Worm (Caenorhabditis elegans): ENCODE data around the gene casy-1.

Gene casy-1

DNA sequence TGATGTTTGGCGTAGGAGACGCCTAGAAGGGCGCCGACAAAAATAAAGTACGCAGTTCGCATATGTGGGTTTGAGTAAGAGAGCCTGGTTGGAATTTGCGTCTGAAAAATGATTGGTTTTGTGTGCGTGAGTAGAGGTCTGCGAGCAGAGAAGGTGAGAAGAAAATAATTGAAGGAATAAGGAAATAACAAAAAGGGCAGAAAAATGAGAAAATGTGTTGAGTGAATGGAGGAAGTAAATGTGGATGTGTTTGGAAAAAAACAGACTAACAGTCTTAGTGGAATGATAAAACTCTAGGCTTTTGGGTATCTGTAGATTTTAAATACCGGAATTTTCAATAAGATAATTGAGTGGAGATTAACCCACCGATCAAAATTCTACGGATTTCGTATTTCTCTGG, at the start of gene casy-1:
TSS of gene casy-1 (minus strand) at position 101 of the 400 bp plus-strand sequence.
- TF ChIP-seq unc-62 (GFP tag; optimal IDR thresholded peaks at IDR 0.05): no peak

DNA sequence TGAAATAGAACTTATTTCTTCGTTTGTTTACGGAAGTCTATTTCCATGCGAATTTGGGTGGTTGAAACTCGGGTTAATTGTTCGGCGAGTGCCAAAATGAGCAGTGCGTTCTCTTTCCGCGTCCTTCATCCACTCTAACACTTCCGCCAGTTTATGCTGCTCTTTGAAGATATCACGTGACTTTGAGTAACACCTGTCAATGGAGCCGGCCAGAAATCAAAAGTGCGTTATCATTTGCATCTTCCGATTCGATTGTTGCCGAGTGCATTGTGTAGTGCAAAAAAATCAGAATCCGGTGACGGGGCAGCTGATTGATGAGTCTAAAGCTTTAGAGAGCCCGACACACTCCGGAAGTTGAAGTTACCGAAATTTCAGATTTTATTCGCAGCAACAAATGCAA, 44.5 kb upstream of the casy-1 start:
- no peak for TF ChIP-seq unc-62 (GFP tag; optimal IDR thresholded peaks at IDR 0.05)

DNA sequence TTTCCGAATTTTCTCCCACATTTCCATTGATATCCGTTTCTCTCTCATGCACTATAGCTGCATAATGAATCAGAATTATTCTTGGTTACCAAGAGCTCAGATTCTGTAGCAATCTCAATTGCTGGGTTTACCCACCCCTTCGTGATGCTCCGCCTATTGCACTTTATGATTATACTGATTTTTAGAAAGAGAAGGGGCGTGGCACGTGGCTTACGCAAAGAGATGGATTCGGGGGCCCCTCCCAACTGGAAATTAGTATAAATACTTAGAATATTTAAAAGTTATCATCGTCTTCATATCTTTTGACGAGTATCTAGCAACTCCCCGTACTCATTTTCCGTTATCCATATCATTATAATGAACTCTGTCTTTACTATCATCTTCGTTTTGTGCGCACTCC, 43.7 kb upstream of the casy-1 start, which contains the start of gene ins-6:
TSS of gene ins-6 (plus strand) at position 301 of the 400 bp plus-strand sequence.
- TF ChIP-seq unc-62 (GFP tag; optimal IDR thresholded peaks at IDR 0.05): no peak

DNA sequence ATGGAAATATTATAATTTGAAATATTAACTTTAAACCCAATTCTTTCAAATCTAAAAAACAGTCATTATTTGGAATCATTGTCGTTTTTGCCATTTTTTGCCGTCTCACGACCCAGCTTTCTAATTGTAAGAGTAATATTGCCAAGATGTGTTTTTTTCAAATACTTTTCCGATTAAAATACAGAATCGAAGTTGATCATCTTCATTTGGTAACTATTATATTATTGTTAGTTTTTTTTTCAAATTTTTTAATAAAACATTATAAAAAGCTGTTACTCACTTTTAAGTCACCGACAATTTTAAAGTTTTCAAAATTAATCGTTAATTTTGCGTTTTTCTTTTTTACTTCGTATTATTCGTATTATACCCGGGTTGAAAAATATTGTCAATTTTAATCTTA, 40.8 kb upstream of the casy-1 start, which contains the start of gene ins-5:
TSS of gene ins-5 (plus strand) at position 301 of the 400 bp plus-strand sequence.
- no peak for TF ChIP-seq unc-62 (GFP tag; optimal IDR thresholded peaks at IDR 0.05)

DNA sequence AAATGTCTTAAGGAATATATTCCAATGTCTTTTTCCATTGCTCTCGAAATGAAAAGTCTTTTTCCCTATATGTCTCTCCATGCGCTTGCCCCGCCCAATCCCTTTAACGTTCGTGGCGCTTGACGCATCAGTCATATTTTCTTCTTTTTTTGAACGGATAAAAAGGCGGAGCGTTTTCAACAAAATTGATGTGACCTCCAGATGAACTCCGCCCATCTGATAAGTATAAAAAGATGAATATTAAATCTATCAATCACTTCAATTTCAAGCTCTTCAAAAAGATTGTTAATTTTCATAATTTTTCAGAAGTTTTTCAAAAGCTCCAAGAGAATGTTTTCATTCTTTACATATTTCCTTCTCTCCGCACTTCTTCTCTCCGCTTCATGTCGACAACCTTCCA, 39.6 kb upstream of the casy-1 start, which contains the start of gene ins-4:
TSS of gene ins-4 (plus strand) at position 301 of the 400 bp plus-strand sequence.
- no peak for TF ChIP-seq unc-62 (GFP tag; optimal IDR thresholded peaks at IDR 0.05)

DNA sequence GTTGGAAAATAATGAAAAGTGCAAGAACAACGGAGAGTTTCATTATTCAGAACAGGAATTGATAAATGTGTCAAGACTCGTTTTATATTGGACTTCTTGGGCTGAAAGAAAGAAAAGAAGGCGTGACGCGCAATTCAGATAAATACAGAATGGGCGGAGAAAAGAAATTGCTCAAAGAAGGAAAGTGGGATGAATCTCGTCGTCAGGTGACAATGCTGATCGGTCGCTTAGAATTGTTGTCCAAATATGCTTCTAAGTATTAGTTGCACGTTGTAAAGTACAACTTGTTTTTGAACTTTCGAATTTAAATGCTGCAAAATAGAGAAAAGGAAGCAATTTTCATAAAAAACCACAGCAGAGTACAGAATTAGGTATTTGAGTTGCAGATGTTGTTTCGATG, 34.2 kb upstream of the casy-1 start, which contains the start of gene ins-3:
TSS of gene ins-3 (minus strand) at position 101 of the 400 bp plus-strand sequence.
- TF ChIP-seq unc-62 (GFP tag; optimal IDR thresholded peaks at IDR 0.05): no peak

DNA sequence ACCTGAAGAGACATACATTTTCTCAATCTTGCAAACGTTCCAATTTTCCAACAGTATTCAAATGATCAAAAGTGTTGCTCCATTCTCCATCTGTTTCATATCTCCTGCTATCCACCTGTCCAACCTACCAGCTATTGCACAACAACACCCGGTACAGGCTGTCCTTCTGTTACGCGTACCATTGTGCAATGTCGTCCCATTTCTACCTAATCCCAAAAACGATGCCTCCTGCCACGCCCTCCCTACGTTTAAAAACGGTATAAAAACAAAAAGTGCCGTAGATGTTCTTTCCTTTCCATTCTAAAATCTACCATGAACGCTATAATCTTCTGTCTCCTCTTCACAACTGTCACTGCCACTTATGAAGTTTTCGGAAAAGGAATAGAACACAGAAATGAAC, 31.7 kb upstream of the casy-1 start, which contains the start of gene ins-2:
TSS of gene ins-2 (plus strand) at position 301 of the 400 bp plus-strand sequence.
- TF ChIP-seq unc-62 (GFP tag; optimal IDR thresholded peaks at IDR 0.05): no peak

DNA sequence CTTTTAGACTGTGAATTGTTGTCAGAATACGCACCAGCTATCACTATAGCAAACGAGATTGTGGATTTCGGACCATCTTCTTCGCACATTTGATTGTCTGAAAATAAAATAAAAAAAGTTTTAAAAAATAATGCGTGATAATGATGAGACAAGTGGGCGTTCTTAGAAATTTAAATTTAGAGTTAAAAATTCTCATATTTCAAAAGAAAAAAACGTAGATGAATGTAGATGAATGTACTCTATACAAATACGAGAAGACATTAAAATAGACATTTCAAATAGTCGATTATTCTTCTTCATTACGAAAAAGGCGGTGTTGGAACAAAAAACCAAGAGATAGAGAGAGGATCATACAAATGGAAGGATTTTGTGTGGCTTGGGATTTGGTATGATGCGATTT, 18.4 kb upstream of the casy-1 start, which contains the start of gene B0034.5:
TSS of gene B0034.5 (minus strand) at position 101 of the 400 bp plus-strand sequence.
- TF ChIP-seq unc-62 (GFP tag; optimal IDR thresholded peaks at IDR 0.05): no peak

DNA sequence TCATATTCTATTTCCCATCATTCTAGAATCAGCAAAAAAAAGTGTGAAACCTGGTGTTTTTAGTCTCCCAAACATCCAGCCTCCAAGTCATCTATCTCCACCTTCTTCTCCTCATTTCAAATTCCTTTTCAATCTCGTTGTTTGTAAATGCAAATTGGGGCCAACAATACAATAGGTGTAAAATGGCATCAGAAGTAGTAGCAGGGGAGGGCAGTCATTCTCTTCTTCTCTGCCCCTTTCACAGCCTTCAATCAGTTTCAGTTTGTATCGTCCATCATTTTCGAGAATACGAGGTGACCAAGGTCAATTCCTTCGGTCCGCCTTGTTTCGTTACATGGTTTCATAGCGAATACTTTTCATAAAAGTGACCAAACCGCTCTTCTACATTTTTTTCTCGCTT, 12.8 kb upstream of the casy-1 start, which contains the start of gene B0034.4:
TSS of gene B0034.4 (minus strand) at position 229 of the 400 bp plus-strand sequence.
- TF ChIP-seq unc-62 (GFP tag; optimal IDR thresholded peaks at IDR 0.05): no peak

DNA sequence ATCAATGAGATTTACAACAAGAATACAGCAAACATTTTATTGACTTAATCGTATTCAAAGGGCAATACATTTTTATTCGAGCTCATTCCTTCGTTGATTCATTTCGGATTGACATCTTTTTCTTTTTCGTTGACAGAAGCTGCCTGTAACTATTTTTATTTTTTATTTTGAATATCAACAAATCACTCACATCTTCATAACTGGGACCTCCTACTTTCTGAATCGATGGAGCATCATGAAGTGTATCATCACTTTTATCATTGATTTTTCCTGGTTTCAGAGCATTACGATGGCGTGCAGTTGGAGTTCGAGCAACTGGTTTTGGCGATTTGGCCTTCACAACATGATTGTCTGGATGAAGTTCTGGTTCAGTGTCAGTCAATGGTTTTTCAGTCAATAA, 11.6 kb upstream of the casy-1 start, which contains the start of gene B0034.1:
TSS of gene B0034.1 (plus strand) at position 301 of the 400 bp plus-strand sequence.
- no peak for TF ChIP-seq unc-62 (GFP tag; optimal IDR thresholded peaks at IDR 0.05)

DNA sequence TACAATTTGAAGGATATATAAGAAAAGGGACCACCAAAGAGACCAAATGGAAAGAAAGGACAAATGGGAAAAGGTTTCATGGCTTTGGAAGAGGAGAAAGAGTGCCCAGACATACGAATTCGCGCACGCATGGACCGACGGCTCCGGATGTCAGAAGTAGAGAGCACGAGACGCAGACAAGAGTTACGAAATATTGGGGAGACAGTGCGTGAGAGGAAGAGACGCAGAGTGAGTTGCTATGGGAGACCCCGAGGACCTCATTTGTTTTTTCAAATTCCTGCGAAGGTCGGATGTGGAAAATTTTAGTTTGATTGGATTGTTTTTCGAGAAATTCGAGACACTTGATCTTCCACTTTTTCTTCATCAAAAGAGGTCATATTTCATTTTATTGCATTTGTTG, 10.2 kb upstream of the casy-1 start:
- TF ChIP-seq unc-62 (GFP tag; optimal IDR thresholded peaks at IDR 0.05): no peak

DNA sequence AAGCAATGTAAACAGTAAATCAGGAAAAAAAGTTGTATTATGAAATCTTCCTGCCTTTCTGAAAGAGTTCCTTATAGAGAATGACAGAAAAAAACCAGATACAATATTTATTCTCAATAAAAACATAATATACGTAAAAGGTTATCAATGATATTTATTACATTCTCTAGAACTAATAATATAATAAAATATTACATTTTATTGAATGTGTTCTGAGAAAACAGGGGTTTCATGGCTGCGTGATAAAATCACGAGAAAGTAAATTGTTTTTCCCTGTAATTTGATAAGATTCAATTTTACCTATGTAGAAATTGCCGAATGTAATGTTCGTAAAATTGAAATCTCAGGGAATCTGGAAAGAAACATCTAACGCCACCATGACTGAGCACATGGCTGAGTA, 8.5 kb upstream of the casy-1 start:
- no peak for TF ChIP-seq unc-62 (GFP tag; optimal IDR thresholded peaks at IDR 0.05)

DNA sequence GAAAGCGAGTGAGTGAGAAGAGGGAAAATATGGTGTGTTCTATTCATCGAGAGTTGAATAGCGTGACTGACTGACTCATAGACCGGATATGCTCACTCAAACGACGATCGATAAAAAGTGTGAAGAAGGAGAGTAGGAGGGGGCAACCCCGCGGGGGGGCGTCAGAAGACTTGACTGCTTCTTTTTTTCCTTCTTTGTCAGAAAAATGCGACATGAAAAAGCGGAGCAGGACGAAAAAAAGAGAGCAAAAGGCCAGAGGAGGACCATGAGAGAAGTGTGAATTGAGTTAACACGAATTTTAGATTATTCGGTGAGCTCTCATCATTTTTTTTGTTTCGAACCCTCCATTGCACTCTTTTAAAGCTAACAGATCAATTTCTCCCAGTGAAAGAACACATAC, 5.9 kb upstream of the casy-1 start:
- TF ChIP-seq unc-62 (GFP tag; optimal IDR thresholded peaks at IDR 0.05): no peak

DNA sequence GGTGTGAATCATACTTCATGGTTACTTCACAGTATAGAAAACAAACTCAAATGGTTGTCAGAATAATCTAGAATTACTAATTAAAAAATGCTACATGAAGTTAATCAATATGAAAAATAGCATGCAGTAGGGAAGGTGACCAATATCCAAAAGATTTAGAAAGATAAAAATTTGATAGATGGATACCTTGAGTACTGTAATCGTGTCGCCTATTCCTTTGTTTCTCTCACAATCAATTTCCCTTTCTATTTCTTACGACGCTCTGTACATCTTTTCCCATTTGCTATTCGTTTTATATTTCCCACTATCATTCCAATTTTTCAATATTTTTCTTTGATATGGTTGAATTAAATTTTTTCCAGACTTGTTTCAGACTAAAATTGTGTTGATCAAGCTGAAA, 4.8 kb upstream of the casy-1 start, which contains the start of gene B0034.7:
TSS of gene B0034.7 (plus strand) at position 301 of the 400 bp plus-strand sequence.
- TF ChIP-seq unc-62 (GFP tag; optimal IDR thresholded peaks at IDR 0.05): no peak

DNA sequence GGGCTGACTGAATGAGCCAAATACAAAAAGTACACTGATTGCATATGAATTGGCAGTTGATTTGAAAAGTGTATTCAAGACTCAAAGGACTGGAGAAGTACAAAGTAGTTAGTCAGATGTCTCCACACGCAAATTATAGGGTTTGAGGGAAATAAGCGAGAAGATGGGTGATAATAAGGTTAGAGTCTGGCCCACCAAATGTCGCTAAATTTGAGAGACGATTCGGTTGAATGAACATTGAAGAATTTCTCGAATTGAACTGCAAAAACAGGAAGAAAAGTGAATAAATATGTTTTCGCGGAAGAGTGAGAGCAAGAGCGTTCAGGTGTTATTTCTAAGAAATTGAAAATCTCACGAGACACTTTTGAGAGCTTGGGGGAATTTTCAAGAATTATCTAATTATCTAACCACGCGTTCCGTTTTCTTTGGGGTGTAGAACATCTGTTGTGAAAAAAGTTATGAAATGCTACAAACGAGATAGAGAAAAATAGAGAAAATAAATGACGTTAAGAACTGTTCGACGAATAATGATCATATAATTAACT, 3.2 kb upstream of the casy-1 start:
- TF ChIP-seq unc-62 (GFP tag; optimal IDR thresholded peaks at IDR 0.05): no peak

DNA sequence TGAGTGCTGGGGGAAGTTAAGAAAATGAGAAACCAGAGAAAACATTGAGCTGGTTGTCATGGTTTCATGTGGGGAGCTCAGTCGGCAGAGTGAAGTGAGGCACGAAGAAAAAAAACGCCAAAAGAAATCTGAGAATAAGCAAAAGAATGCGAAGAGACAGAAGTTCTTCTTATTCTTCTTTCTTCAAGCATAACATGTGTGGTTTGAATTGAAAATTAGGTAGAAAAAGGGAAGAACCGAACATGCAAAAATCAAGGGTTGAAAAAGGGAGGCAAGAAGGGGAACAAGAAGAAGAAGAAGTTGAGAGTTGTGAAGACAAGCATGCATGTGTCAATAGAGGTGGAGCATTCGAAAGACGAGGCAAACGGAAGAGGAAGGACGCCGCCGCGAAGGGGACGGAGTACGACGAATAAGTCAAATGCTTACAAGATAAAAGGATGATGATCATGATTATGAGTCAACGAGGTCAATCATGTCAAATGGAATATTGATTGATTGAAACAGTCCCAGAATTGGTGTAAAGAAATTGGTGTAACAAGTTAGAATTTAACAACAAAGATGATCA, 1.4 kb upstream of the casy-1 start:
- TF ChIP-seq unc-62 (GFP tag; optimal IDR thresholded peaks at IDR 0.05): no peak

DNA sequence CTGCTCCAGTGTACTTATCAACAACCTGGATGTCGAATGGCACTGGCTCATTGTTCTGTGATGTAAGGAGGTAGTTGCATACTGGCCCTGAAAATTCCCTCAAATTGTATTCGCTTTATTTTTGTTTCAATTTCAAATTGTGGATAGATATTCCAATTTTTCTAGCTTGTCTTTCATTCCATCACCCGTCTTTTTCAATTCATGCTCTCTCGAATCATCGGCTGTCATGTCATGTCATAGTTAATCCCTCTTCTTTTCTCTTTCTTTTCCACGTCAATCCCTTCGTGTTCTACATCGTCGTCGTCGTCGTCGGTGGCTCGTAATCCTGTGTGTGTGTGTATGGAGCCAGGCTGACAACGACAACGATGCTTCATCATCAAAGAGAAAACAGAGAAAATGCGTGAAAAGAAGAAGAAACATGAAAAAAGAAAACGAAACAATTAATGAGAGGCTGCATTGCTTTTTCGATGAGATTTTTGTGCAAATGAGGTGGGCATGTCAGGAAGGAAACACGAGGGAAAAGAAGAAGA, 780 bp downstream of the casy-1 start:
- TF ChIP-seq unc-62 (GFP tag; optimal IDR thresholded peaks at IDR 0.05): no peak

Measured in whole organism, dauer.